Worm (Caenorhabditis elegans) whole organism, L4 larva: ENCODE data around the gene F57A10.2.

ENCODE experiments used
- ama-1 ChIP-seq: fragments of 150-350 bp; optimal IDR thresholded peaks from 2 replicates; lab custom pipeline; 2014; ENCODE audit warnings: inconsistent platforms, mixed read lengths
- ceh-82 ChIP-seq: sonication (generic microtip); optimal IDR thresholded peaks from 2 replicates; lab custom pipeline; 2017; ENCODE audit warnings: missing biosample characterization, missing genetic modification characterization
- fos-1 ChIP-seq: fragments of 150-350 bp; optimal IDR thresholded peaks from 2 replicates; lab custom pipeline; 2014; ENCODE audit warnings: missing biosample characterization, missing genetic modification characterization
- mxl-2 ChIP-seq: fragments of 200-800 bp; sonication (Bioruptor generic); conservative IDR thresholded peaks from 2 replicates; pipeline ENCODE4 v1.3.6; 2022; ENCODE audit warnings: missing genetic modification reagents, missing genetic modification characterization, missing compliant biosample characterization
- nhr-28 ChIP-seq: fragments of 150-350 bp; optimal IDR thresholded peaks from 2 replicates; lab custom pipeline; 2014; ENCODE audit warnings: missing biosample characterization, missing genetic modification characterization
- nhr-76 ChIP-seq: fragments of 150-350 bp; optimal IDR thresholded peaks from 2 replicates; lab custom pipeline; 2014; ENCODE audit warnings: missing biosample characterization, missing genetic modification characterization
- spr-1 ChIP-seq: sonication (generic microtip); optimal IDR thresholded peaks from 2 replicates; lab custom pipeline; 2016; ENCODE audit warnings: mild to moderate bottlenecking, missing genetic modification characterization, missing compliant biosample characterization
- unc-130 ChIP-seq: sonication (generic microtip); optimal IDR thresholded peaks from 2 replicates; lab custom pipeline; 2016; ENCODE audit warnings: missing genetic modification reagents, missing genetic modification characterization, missing compliant biosample characterization

ce11 chrV:15773941-15774340, 7.6 kb downstream of the F57A10.2 start:
- no peak for TF ChIP-seq mxl-2 (GFP tag; lab: Robert Waterston, UW)
- no peak for TF ChIP-seq ama-1 (lab: Kevin White, UChicago)
- no peak for TF ChIP-seq spr-1 (tag; lab: Kevin White, UChicago)
- peak; percentile 21 for TF ChIP-seq nhr-28
- no peak for TF ChIP-seq nhr-76 (tag; lab: Kevin White, UChicago)
- TF ChIP-seq ceh-82 = no peak
- no peak for TF ChIP-seq fos-1 (tag; lab: Kevin White, UChicago)
- no peak for TF ChIP-seq unc-130 (GFP tag; lab: Kevin White, UChicago)
